Worm (Caenorhabditis elegans) whole organism, L4 larva: ENCODE results near the gene Y43F8B.1.

Source experiments
- F10B5.3 ChIP-seq: sonication (generic microtip); optimal IDR thresholded peaks from 2 replicates; lab custom pipeline; 2016; ENCODE audit warnings: mild to moderate bottlenecking, missing genetic modification characterization, missing compliant biosample characterization
- aha-1 ChIP-seq: fragments of 150-350 bp; peaks from one replicate; lab custom pipeline; 2014; ENCODE audit warnings: missing biosample characterization, missing genetic modification characterization
- ceh-28 ChIP-seq: fragments of 150-350 bp; optimal IDR thresholded peaks from 2 replicates; lab custom pipeline; 2014; ENCODE audit warnings: missing biosample characterization, missing genetic modification reagents, missing genetic modification characterization
- ceh-32 ChIP-seq: sonication (generic microtip); optimal IDR thresholded peaks from 2 replicates; lab custom pipeline; 2016; ENCODE audit warnings: mild to moderate bottlenecking, missing genetic modification characterization, missing compliant biosample characterization; ENCODE audit not compliant: poor library complexity
- dmd-6 ChIP-seq: fragments of 200-800 bp; sonication (Bioruptor generic); IDR thresholded peaks from 2 replicates; pipeline ENCODE4 v1.3.6; 2022; ENCODE audit warnings: missing genetic modification reagents, missing genetic modification characterization, missing compliant biosample characterization
- dmd-8 ChIP-seq: fragments of 200-800 bp; sonication (Bioruptor generic); IDR thresholded peaks from 2 replicates; pipeline ENCODE4 v1.3.6; 2022; ENCODE audit warnings: missing genetic modification characterization, missing compliant biosample characterization
- dpl-1 ChIP-seq: fragments of 150-350 bp; optimal IDR thresholded peaks from 2 replicates; lab custom pipeline; 2014; ENCODE audit warnings: missing biosample characterization, missing genetic modification reagents, missing genetic modification characterization
- dve-1 ChIP-seq: sonication (generic microtip); optimal IDR thresholded peaks from 2 replicates; lab custom pipeline; 2017; ENCODE audit warnings: antibody characterized with exemption, mild to moderate bottlenecking, missing genetic modification characterization, missing compliant biosample characterization; ENCODE audit not compliant: insufficient read depth
- hlh-30 ChIP-seq: sonication (generic microtip); optimal IDR thresholded peaks from 2 replicates; lab custom pipeline; 2017; ENCODE audit warnings: antibody characterized with exemption, mild to moderate bottlenecking, missing genetic modification characterization, missing compliant biosample characterization; ENCODE audit not compliant: insufficient read depth
- hmg-1.1 ChIP-seq: fragments of 200-800 bp; sonication (Bioruptor generic); IDR thresholded peaks from 2 replicates; pipeline ENCODE4 v1.3.6; 2022; ENCODE audit warnings: missing genetic modification reagents, missing genetic modification characterization, missing compliant biosample characterization
- jun-1 ChIP-seq: fragments of 150-350 bp; optimal IDR thresholded peaks from 2 replicates; lab custom pipeline; 2014; ENCODE audit warnings: missing biosample characterization, missing genetic modification reagents, missing genetic modification characterization
- lim-7 ChIP-seq: fragments of 200-800 bp; sonication (Bioruptor generic); IDR thresholded peaks from 2 replicates; pipeline ENCODE4 v1.3.6; 2022; ENCODE audit warnings: missing genetic modification characterization, missing compliant biosample characterization
- lin-13 ChIP-seq: fragments of 150-350 bp; optimal IDR thresholded peaks from 2 replicates; lab custom pipeline; 2014; ENCODE audit warnings: missing biosample characterization, missing genetic modification reagents, missing genetic modification characterization
- lin-15B ChIP-seq: fragments of 150-350 bp; sonication (generic microtip); optimal IDR thresholded peaks from 3 replicates; lab custom pipeline; 2014; ENCODE audit warnings: missing biosample characterization, missing genetic modification characterization
- madf-9 ChIP-seq: fragments of 200-800 bp; sonication (Bioruptor generic); conservative IDR thresholded peaks from 2 replicates; pipeline ENCODE4 v1.3.6; 2022; ENCODE audit warnings: missing genetic modification reagents, missing genetic modification characterization, missing compliant biosample characterization
- mdl-1 ChIP-seq, 2 experiments: fragments of 150-350 bp in 1 of 2; sonication (generic microtip) in 1 of 2; optimal IDR thresholded peaks; 2 replicates each; lab custom pipeline; 2014 to 2017; ENCODE audit warnings: missing biosample characterization in 2 of 2, missing genetic modification characterization in 2 of 2
- mep-1 ChIP-seq: fragments of 150-350 bp; sonication (generic microtip); optimal IDR thresholded peaks from 3 replicates; lab custom pipeline; 2014; ENCODE audit warnings: missing biosample characterization, missing genetic modification characterization
- nhr-10 ChIP-seq: fragments of 150-350 bp; optimal IDR thresholded peaks from 2 replicates; lab custom pipeline; 2014; ENCODE audit warnings: missing biosample characterization, missing genetic modification characterization
- nhr-41 ChIP-seq: fragments of 200-800 bp; sonication (Bioruptor generic); IDR thresholded peaks from 2 replicates; pipeline ENCODE4 v1.3.6; 2022; ENCODE audit warnings: missing genetic modification reagents, missing genetic modification characterization, missing compliant biosample characterization
- nhr-42 ChIP-seq: fragments of 200-800 bp; sonication (Bioruptor generic); IDR thresholded peaks from 2 replicates; pipeline ENCODE4 v1.3.6; 2022; ENCODE audit warnings: missing genetic modification characterization, missing compliant biosample characterization
- nhr-48 ChIP-seq: sonication (generic microtip); optimal IDR thresholded peaks from 2 replicates; lab custom pipeline; 2016; ENCODE audit warnings: mild to moderate bottlenecking, missing genetic modification characterization, missing compliant biosample characterization
- sdz-12 ChIP-seq: fragments of 200-800 bp; sonication (Bioruptor generic); optimal IDR thresholded peaks from 2 replicates; lab custom pipeline; 2018; ENCODE audit warnings: mild to moderate bottlenecking, missing genetic modification characterization, missing compliant biosample characterization
- set-16 ChIP-seq: fragments of 200-800 bp; sonication (Bioruptor generic); IDR thresholded peaks from 2 replicates; pipeline ENCODE4 v1.3.6; 2022; ENCODE audit warnings: missing genetic modification reagents, missing genetic modification characterization, missing compliant biosample characterization
- skn-1 ChIP-seq: fragments of 150-350 bp; optimal IDR thresholded peaks from 2 replicates; lab custom pipeline; 2014; ENCODE audit warnings: missing biosample characterization, missing genetic modification characterization
- unc-130 ChIP-seq: sonication (generic microtip); optimal IDR thresholded peaks from 2 replicates; lab custom pipeline; 2016; ENCODE audit warnings: missing genetic modification reagents, missing genetic modification characterization, missing compliant biosample characterization
- unc-39 ChIP-seq: sonication (generic microtip); optimal IDR thresholded peaks from 2 replicates; lab custom pipeline; 2017; ENCODE audit warnings: missing biosample characterization, missing genetic modification characterization
- unc-62 ChIP-seq, 3 experiments: fragments of 150-350 bp in 1 of 3; sonication (generic microtip); optimal IDR thresholded peaks in 2 of 3; peaks in 1 of 3; 1 replicate in 1 of 3; 2 replicates in 2 of 3; lab custom pipeline; 2014 to 2017; ENCODE audit warnings: missing biosample characterization in 3 of 3, missing genetic modification characterization in 3 of 3, missing genetic modification reagents in 3 of 3, missing genotype in 1 of 3
- ztf-7 ChIP-seq: fragments of 150-350 bp; optimal IDR thresholded peaks from 2 replicates; lab custom pipeline; 2014; ENCODE audit warnings: missing biosample characterization, missing genetic modification characterization

Y43F8B.1 gene

ce11 chrV:19512260-19512947 lies 33.6 kb downstream of the Y43F8B.1 start, which contains the start of gene Y43F8B.19:
Gene Y43F8B.19 (minus strand): TSS chrV:19512310.
- TF ChIP-seq nhr-41 (GFP tag; lab: Robert Waterston, UW) (no peak), dve-1 (tag; lab: Kevin White, UChicago) (no peak), lim-7 (no peak), madf-9 (GFP tag; lab: Robert Waterston, UW) (no peak), ceh-28 (tag; lab: Kevin White, UChicago) (no peak), nhr-48 (tag; lab: Kevin White, UChicago) (no peak), nhr-42 (GFP tag; lab: Robert Waterston, UW) (no peak), unc-130 (GFP tag; lab: Kevin White, UChicago) (no peak), jun-1 (no peak), sdz-12 (no peak), skn-1 (no peak), lin-13 (no peak), hmg-1.1 (GFP tag; lab: Robert Waterston, UW) (no peak)

ce11 chrV:19510925-19511324 lies 35.1 kb downstream of the Y43F8B.1 start:
- TF ChIP-seq set-16 (peak; percentile 63), dmd-8 (GFP tag; lab: Robert Waterston, UW) (no peak)

- TF ChIP-seq unc-39 (tag; lab: Kevin White, UChicago) (no peak), ztf-7 (no peak), aha-1 (tag; lab: Kevin White, UChicago) (no peak), hmg-1.1 (GFP tag; lab: Robert Waterston, UW) (no peak), dmd-6 (no peak), nhr-41 (GFP tag; lab: Robert Waterston, UW) (no peak), F10B5.3 (no peak), dmd-8 (GFP tag; lab: Robert Waterston, UW) (no peak), mdl-1 (tag; optimal IDR thresholded peaks at IDR 0.05; lab: Kevin White, UChicago) (no peak)
- TF ChIP-seq, all 104 proteins: peak for 0
Observed at ce11 chrV:19510352-19510751, 35.6 kb downstream of the Y43F8B.1 start.

- no peak for TF ChIP-seq dpl-1 (GFP tag; lab: Kevin White, UChicago)
- TF ChIP-seq set-16: peak; percentile 79
Observed at ce11 chrV:19509061-19509460, 36.9 kb downstream of the Y43F8B.1 start.

ce11 chrV:19502579-19503151 lies 43.3 kb downstream of the Y43F8B.1 start, which contains the start of gene Y43F8B.3:
Gene Y43F8B.3 (plus strand): TSS chrV:19503101.
- TF ChIP-seq hlh-30 (tag; lab: Kevin White, UChicago) (no peak), lin-15B (no peak), ceh-32 (tag; lab: Kevin White, UChicago) (no peak), nhr-48 (tag; lab: Kevin White, UChicago) (no peak), skn-1 (no peak)

ce11 chrV:19501389-19501788 lies 44.6 kb downstream of the Y43F8B.1 start:
- TF ChIP-seq unc-62 (GFP tag; optimal IDR thresholded peaks at IDR 0.05 in 1 of 2; lab: Kevin White, UChicago) (peak in 1 of 2 experiments; percentile 97), unc-62 (tag; optimal IDR thresholded peaks at IDR 0.05; lab: Kevin White, UChicago) (no peak), mep-1 (tag; lab: Kevin White, UChicago) (no peak)
- TF ChIP-seq, all 104 proteins: peak for 1

- TF ChIP-seq aha-1 (tag; lab: Kevin White, UChicago) (peak; percentile 2), nhr-10 (tag; lab: Kevin White, UChicago) (no peak)
Observed at ce11 chrV:19497087-19497486, 48.9 kb downstream of the Y43F8B.1 start.
